Worm (Caenorhabditis elegans): ENCODE results near the gene mdt-10.

- no peak for TF ChIP-seq ets-7 (tag; optimal IDR thresholded peaks at IDR 0.05)
- TF ChIP-seq ama-1 (optimal IDR thresholded peaks at IDR 0.05) = no peak
- TF ChIP-seq flt-1 (GFP tag; IDR thresholded peaks at IDR 0.05) = no peak
- TF ChIP-seq hnd-1 (tag; optimal IDR thresholded peaks at IDR 0.05) = no peak
- TF ChIP-seq aly-1 (tag; optimal IDR thresholded peaks at IDR 0.05) = no peak
- no peak for TF ChIP-seq ceh-13 (GFP tag; optimal IDR thresholded peaks at IDR 0.05)
- no peak for TF ChIP-seq F13C5.2 (tag; optimal IDR thresholded peaks at IDR 0.05)
- no peak for TF ChIP-seq B0310.2 (tag; optimal IDR thresholded peaks at IDR 0.05)
- no peak for TF ChIP-seq tbx-11 (GFP tag; IDR thresholded peaks at IDR 0.05)
- no peak for TF ChIP-seq hmg-4 (GFP tag; optimal IDR thresholded peaks at IDR 0.05)
- no peak for TF ChIP-seq ceh-36 (tag; optimal IDR thresholded peaks at IDR 0.05)
These were observed 15.8 kb upstream of the mdt-10 start for ce11 chrII:7870632-7871031.
